Worm (Caenorhabditis elegans): ENCODE measurements around the gene gmpr-1.

Gene gmpr-1

ce11 chrV:4370515-4370914 is 668 bp downstream of the gmpr-1 start:
- TF ChIP-seq eor-1 (tag; optimal IDR thresholded peaks at IDR 0.05) (no peak), elt-3 (tag; optimal IDR thresholded peaks at IDR 0.05) (no peak), ceh-28 (tag; optimal IDR thresholded peaks at IDR 0.05) (no peak), daf-12 (tag; optimal IDR thresholded peaks at IDR 0.05) (no peak), nhr-12 (tag; optimal IDR thresholded peaks at IDR 0.05) (no peak)

DNA sequence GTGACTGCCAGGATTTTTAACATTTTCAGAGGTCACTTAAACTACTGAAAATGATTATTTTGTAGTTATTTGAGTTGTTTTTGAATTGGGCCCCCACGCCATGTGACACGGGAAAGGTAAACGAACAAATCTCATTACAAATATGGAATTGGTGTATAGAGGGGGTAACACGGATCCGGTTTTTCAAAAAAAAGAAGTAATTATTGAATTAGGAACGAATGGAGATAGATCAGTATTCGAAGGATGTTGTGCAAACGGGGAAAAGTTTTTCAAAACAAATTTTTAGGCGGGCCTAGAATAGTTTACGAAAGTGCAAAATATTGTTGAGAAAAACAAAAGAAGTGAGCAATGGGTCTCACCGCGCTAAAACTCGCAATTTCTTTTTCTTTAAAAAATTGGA is 4.7 kb downstream of the gmpr-1 start, which contains the start of gene F32D1.11:
TSS of gene F32D1.11 (minus strand) at position 101 of the 400 bp plus-strand sequence.
- TF ChIP-seq nhr-67 (tag; optimal IDR thresholded peaks at IDR 0.05): no peak
- TF ChIP-seq skn-1 (tag; optimal IDR thresholded peaks at IDR 0.05): no peak
- no peak for TF ChIP-seq nfya-1 (tag; optimal IDR thresholded peaks at IDR 0.05; ENCODE audit: insufficient read depth)
- no peak for TF ChIP-seq elt-1 (tag; optimal IDR thresholded peaks at IDR 0.05)
- TF ChIP-seq snpc-4 (tag; optimal IDR thresholded peaks at IDR 0.05): no peak
- TF ChIP-seq sea-2 (GFP tag; optimal IDR thresholded peaks at IDR 0.05): no peak
- no peak for TF ChIP-seq jun-1 (tag; optimal IDR thresholded peaks at IDR 0.05)
- TF ChIP-seq fkh-2 (tag; optimal IDR thresholded peaks at IDR 0.05): no peak
- TF ChIP-seq R02D3.7 (tag; optimal IDR thresholded peaks at IDR 0.05): no peak
- no peak for TF ChIP-seq nhr-11 (tag; optimal IDR thresholded peaks at IDR 0.05)
- no peak for TF ChIP-seq nhr-28 (tag; optimal IDR thresholded peaks at IDR 0.05)
- TF ChIP-seq ztf-11 (tag; optimal IDR thresholded peaks at IDR 0.05): no peak

- TF ChIP-seq fkh-10 (GFP tag; optimal IDR thresholded peaks at IDR 0.05): no peak
- no peak for TF ChIP-seq ama-1 (optimal IDR thresholded peaks at IDR 0.05)
- TF ChIP-seq unc-62 (GFP tag; optimal IDR thresholded peaks at IDR 0.05): no peak
- TF ChIP-seq elt-3 (tag; optimal IDR thresholded peaks at IDR 0.05): no peak
- TF ChIP-seq nhr-43 (tag; optimal IDR thresholded peaks at IDR 0.05; ENCODE audit: poor library complexity, severe bottlenecking): no peak
- no peak for TF ChIP-seq ztf-4 (tag; optimal IDR thresholded peaks at IDR 0.05)
- TF ChIP-seq ztf-11 (tag; optimal IDR thresholded peaks at IDR 0.05): no peak
- no peak for TF ChIP-seq nhr-28 (tag; optimal IDR thresholded peaks at IDR 0.05)
- no peak for TF ChIP-seq nhr-11 (tag; optimal IDR thresholded peaks at IDR 0.05)
- TF ChIP-seq nhr-237 (tag; optimal IDR thresholded peaks at IDR 0.05): no peak
- no peak for TF ChIP-seq ceh-9 (tag; optimal IDR thresholded peaks at IDR 0.05)
- TF ChIP-seq tbx-2 (tag; optimal IDR thresholded peaks at IDR 0.05): no peak
- no peak for TF ChIP-seq nhr-12 (tag; optimal IDR thresholded peaks at IDR 0.05)
- TF ChIP-seq ceh-82 (tag; optimal IDR thresholded peaks at IDR 0.05): no peak
- no peak for TF ChIP-seq ceh-16 (tag; optimal IDR thresholded peaks at IDR 0.05)
- no peak for TF ChIP-seq aly-2 (tag; optimal IDR thresholded peaks at IDR 0.05)
- TF ChIP-seq R02D3.7 (tag; optimal IDR thresholded peaks at IDR 0.05): no peak
- TF ChIP-seq fkh-2 (tag; optimal IDR thresholded peaks at IDR 0.05): no peak
- TF ChIP-seq zag-1 (tag; optimal IDR thresholded peaks at IDR 0.05): no peak
Observed at ce11 chrV:4364517-4364916, 6.7 kb downstream of the gmpr-1 start, which contains the start of gene grl-13. Gene grl-13, minus strand, starts transcription at chrV:4364617.

ce11 chrV:4361505-4361904 is 9.7 kb downstream of the gmpr-1 start, which contains the start of gene F32D1.3:
Gene F32D1.3, minus strand, starts transcription at chrV:4361569.
- TF ChIP-seq nhr-12 (tag; optimal IDR thresholded peaks at IDR 0.05) (no peak), nhr-23 (tag; optimal IDR thresholded peaks at IDR 0.05) (peak; percentile 44), nhr-25 (tag; optimal IDR thresholded peaks at IDR 0.05) (peak; percentile 34), elt-1 (tag; optimal IDR thresholded peaks at IDR 0.05) (peak; percentile 80)

- TF ChIP-seq snpc-4 (tag; optimal IDR thresholded peaks at IDR 0.05) (no peak), nhr-11 (tag; optimal IDR thresholded peaks at IDR 0.05) (no peak), lin-15B (tag; optimal IDR thresholded peaks at IDR 0.05) (no peak), jun-1 (tag; optimal IDR thresholded peaks at IDR 0.05) (no peak)
Observed at ce11 chrV:4360018-4360417, 11.2 kb downstream of the gmpr-1 start.

DNA sequence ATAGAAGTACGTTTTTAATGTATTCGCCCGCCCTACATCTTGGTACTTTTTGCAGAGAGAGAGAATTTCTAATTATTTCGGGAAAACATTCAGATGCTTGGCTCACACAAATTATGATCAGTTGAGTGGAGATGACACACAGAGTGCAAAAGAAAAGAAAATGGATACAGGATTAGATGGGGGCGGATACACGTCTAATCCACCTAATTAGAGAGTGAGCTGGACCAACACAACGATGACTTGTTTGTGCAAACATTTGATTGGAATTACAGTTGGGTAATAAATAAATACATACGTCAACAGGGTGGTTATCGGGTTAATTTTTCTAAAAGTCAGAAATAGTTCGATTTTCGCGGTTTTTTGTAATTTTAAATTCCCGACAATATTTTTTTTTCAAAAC is 12.1 kb downstream of the gmpr-1 start:
- TF ChIP-seq ceh-82 (tag; optimal IDR thresholded peaks at IDR 0.05) (no peak), nhr-12 (tag; optimal IDR thresholded peaks at IDR 0.05) (no peak), zag-1 (tag; optimal IDR thresholded peaks at IDR 0.05) (no peak), nhr-28 (tag; optimal IDR thresholded peaks at IDR 0.05) (no peak), elt-2 (tag; optimal IDR thresholded peaks at IDR 0.05) (no peak), nhr-67 (tag; optimal IDR thresholded peaks at IDR 0.05) (no peak), nhr-43 (tag; optimal IDR thresholded peaks at IDR 0.05; ENCODE audit: poor library complexity, severe bottlenecking) (no peak), egl-5 (tag; optimal IDR thresholded peaks at IDR 0.05) (no peak)

All from whole organism, L3 larva.